Fruit fly (Drosophila melanogaster) whole organism, wandering third instar larva: ENCODE data around the gene CG11629.

Experiments used
- Abd-B ChIP-seq: fragments of >200 bp; optimal IDR thresholded peaks from 2 replicates; lab custom pipeline; 2017; ENCODE audit warnings: missing biosample characterization, missing genetic modification characterization
- CrebA ChIP-seq: fragments of 200-800 bp; sonication (Bioruptor generic); optimal IDR thresholded peaks from 2 replicates; lab custom pipeline; 2016; ENCODE audit warnings: missing biosample characterization, mild to moderate bottlenecking, missing genetic modification characterization, borderline replicate concordance
- Dfd ChIP-seq: fragments of >200 bp; optimal IDR thresholded peaks from 2 replicates; lab custom pipeline; 2017; ENCODE audit warnings: missing biosample characterization, missing genetic modification characterization
- Dif ChIP-seq: fragments of 200-275, 200-300 bp; sonication (Bioruptor generic); optimal IDR thresholded peaks from 2 replicates; lab custom pipeline; 2018; ENCODE audit warnings: missing biosample characterization, missing genetic modification characterization; ENCODE audit not compliant: partially characterized antibody
- HLH106 ChIP-seq: fragments of 200-800 bp; optimal IDR thresholded peaks from 3 replicates; lab custom pipeline; 2019; ENCODE audit warnings: missing biosample characterization, mild to moderate bottlenecking, missing genetic modification characterization, moderate library complexity
- Hnf4 ChIP-seq: fragments of 200-800 bp; sonication (Bioruptor generic); optimal IDR thresholded peaks from 2 replicates; lab custom pipeline; 2016; ENCODE audit warnings: missing biosample characterization, mild to moderate bottlenecking, missing genetic modification characterization
- Hr78 ChIP-seq: fragments of >200 bp; optimal IDR thresholded peaks from 2 replicates; lab custom pipeline; 2017; ENCODE audit warnings: missing biosample characterization, missing genetic modification characterization
- Hr83 ChIP-seq: fragments of 200-300 bp; sonication (Bioruptor generic); optimal IDR thresholded peaks from 2 replicates; lab custom pipeline; 2016; ENCODE audit warnings: missing biosample characterization, mild to moderate bottlenecking, missing genetic modification characterization, moderate library complexity; ENCODE audit not compliant: poor library complexity, severe bottlenecking
- Jra ChIP-seq: sonication (Bioruptor generic); optimal IDR thresholded peaks from 2 replicates; lab custom pipeline; 2016; ENCODE audit warnings: missing biosample characterization, missing genetic modification characterization
- Mio ChIP-seq: sonication (Bioruptor generic); optimal IDR thresholded peaks from 2 replicates; lab custom pipeline; 2016; ENCODE audit warnings: missing biosample characterization, missing genetic modification characterization
- N ChIP-seq: fragments of >200 bp; optimal IDR thresholded peaks from 2 replicates; lab custom pipeline; 2018; ENCODE audit warnings: missing biosample characterization, missing external identifiers, missing genetic modification characterization
- OdsH ChIP-seq: fragments of 200-800 bp; sonication (Bioruptor generic); optimal IDR thresholded peaks from 2 replicates; lab custom pipeline; 2016; ENCODE audit warnings: missing biosample characterization, mild to moderate bottlenecking, missing genetic modification characterization
- br ChIP-seq: fragments of 200-800 bp; sonication (Bioruptor generic); optimal IDR thresholded peaks from 2 replicates; lab custom pipeline; 2016; ENCODE audit warnings: missing biosample characterization, missing genetic modification characterization
- dl ChIP-seq, 2 experiments: fragments of 175-275, 200-275 bp in 1 of 2; fragments of 200-275 bp in 1 of 2; sonication (Bioruptor generic); optimal IDR thresholded peaks; lab custom pipeline; 2018; ENCODE audit warnings: mild to moderate bottlenecking in 2 of 2, missing biosample characterization in 2 of 2, missing genetic modification characterization in 2 of 2, moderate library complexity in 2 of 2; ENCODE audit not compliant: partially characterized antibody in 2 of 2, insufficient read depth in 1 of 2
- dmrt93B ChIP-seq: fragments of 200-800 bp; sonication (Bioruptor generic); optimal IDR thresholded peaks from 2 replicates; lab custom pipeline; 2018; ENCODE audit warnings: missing biosample characterization, mild to moderate bottlenecking, missing genetic modification characterization
- dsf ChIP-seq: sonication (Bioruptor generic); optimal IDR thresholded peaks from 2 replicates; lab custom pipeline; 2016; ENCODE audit warnings: missing biosample characterization, missing genetic modification characterization, borderline replicate concordance
- ey ChIP-seq: fragments of 200-800 bp; sonication (Bioruptor generic); optimal IDR thresholded peaks from 2 replicates; lab custom pipeline; 2016; ENCODE audit warnings: missing biosample characterization, missing genetic modification characterization
- foxo ChIP-seq, 2 experiments: fragments of 200-800 bp; sonication (Bioruptor generic); optimal IDR thresholded peaks; 2 replicates in 1 of 2; 3 replicates in 1 of 2; lab custom pipeline; 2016 to 2017; ENCODE audit warnings: missing biosample characterization in 2 of 2, missing genetic modification characterization in 2 of 2
- fru ChIP-seq: fragments of 200-800 bp; sonication (Bioruptor generic); optimal IDR thresholded peaks from 3 replicates; lab custom pipeline; 2016; ENCODE audit warnings: missing biosample characterization, mild to moderate bottlenecking, missing genetic modification characterization
- h ChIP-seq: fragments of 200-800 bp; sonication (Bioruptor generic); optimal IDR thresholded peaks from 3 replicates; lab custom pipeline; 2016; ENCODE audit warnings: missing biosample characterization, mild to moderate bottlenecking, missing genetic modification characterization
- jim ChIP-seq: fragments of 175-275, 200-325 bp; sonication (Bioruptor generic); optimal IDR thresholded peaks from 2 replicates; lab custom pipeline; 2016; ENCODE audit warnings: missing biosample characterization, mild to moderate bottlenecking, missing genetic modification characterization
- lola ChIP-seq: fragments of >200 bp; optimal IDR thresholded peaks from 2 replicates; lab custom pipeline; 2017; ENCODE audit warnings: missing biosample characterization, missing genetic modification characterization
- pan ChIP-seq: fragments of >200 bp; optimal IDR thresholded peaks from 2 replicates; lab custom pipeline; 2017
- psq ChIP-seq: fragments of 200-800 bp; sonication (Bioruptor generic); optimal IDR thresholded peaks from 3 replicates; lab custom pipeline; 2017; ENCODE audit warnings: missing biosample characterization, mild to moderate bottlenecking, missing genetic modification characterization, moderate library complexity
- rgr ChIP-seq: fragments of 200-800 bp; sonication (Bioruptor generic); optimal IDR thresholded peaks from 3 replicates; lab custom pipeline; 2016; ENCODE audit warnings: missing biosample characterization, mild to moderate bottlenecking, missing genetic modification characterization
- sage ChIP-seq: fragments of 200-800 bp; sonication (Bioruptor generic); optimal IDR thresholded peaks from 2 replicates; lab custom pipeline; 2016; ENCODE audit warnings: missing biosample characterization, mild to moderate bottlenecking, missing genetic modification characterization
- tai ChIP-seq: sonication (Bioruptor generic); optimal IDR thresholded peaks from 2 replicates; lab custom pipeline; 2016; ENCODE audit warnings: missing biosample characterization, missing genetic modification characterization
- usp ChIP-seq: fragments of >200 bp; optimal IDR thresholded peaks from 2 replicates; lab custom pipeline; 2017; ENCODE audit warnings: missing biosample characterization, missing genetic modification characterization
- woc ChIP-seq: sonication (Bioruptor generic); optimal IDR thresholded peaks from 2 replicates; lab custom pipeline; 2016; ENCODE audit warnings: missing biosample characterization, mild to moderate bottlenecking, missing genetic modification characterization

The CG11629 gene

DNA sequence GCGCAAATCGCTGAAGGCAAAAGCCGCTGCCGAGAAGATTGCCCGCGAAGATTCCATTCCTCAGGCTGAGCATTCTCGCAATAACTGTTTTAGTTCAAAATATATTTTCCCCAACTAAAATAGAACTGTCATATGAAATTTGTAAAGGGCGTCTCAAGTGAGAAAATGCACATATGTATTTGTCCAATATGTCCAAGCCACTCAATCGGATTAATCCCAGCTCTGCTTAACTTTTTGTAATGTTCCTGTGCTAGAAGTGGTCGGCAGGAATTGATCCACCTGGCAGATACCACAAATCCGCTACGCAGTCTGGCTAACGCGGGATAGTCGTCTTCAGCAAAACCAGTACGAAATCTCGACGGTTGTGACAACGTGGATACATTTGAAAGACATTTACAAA is at the start of gene CG11629:
TSS of gene CG11629 (minus strand) at position 101 of the 400 bp plus-strand sequence.
- TF ChIP-seq tai (GFP tag; lab: Kevin White, UChicago) (no peak), OdsH (GFP tag; lab: Kevin White, UChicago) (no peak), Dif (GFP tag; lab: Kevin White, UChicago) (no peak), pan (lab: Kevin White, UChicago) (no peak)

DNA sequence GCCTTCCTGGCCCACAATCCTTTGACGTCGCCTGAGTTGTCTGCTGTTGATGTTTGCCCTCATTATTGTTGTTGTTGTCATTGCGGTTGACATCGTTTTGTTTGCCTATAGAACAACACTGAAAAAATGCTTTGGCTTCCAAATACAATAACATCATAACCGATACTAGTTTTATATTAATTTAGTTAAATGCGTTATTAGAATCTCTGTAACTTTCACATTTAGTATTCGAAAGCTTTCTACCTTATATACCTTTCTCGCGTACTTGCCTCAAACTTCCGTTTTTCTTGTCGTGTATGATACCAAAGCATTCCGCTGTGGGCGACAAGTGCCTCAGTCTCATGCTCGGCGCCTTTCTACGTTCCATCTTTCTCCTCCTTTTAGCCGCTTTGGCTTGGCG is 35.4 kb upstream of the CG11629 start:
- TF ChIP-seq Dfd (GFP tag; lab: Kevin White, UChicago) (no peak), HLH106 (tag; lab: Kevin White, UChicago) (peak; percentile 23), h (GFP tag; lab: Kevin White, UChicago) (peak; percentile 26), ey (peak; percentile 16), rgr (GFP tag; lab: Kevin White, UChicago) (no peak), fru (peak; percentile 13), Hr83 (GFP tag; lab: Kevin White, UChicago) (no peak), foxo (GFP tag; optimal IDR thresholded peaks at IDR 0.05; lab: Kevin White, UChicago) (peak in 1 of 2 experiments; percentile 23)

DNA sequence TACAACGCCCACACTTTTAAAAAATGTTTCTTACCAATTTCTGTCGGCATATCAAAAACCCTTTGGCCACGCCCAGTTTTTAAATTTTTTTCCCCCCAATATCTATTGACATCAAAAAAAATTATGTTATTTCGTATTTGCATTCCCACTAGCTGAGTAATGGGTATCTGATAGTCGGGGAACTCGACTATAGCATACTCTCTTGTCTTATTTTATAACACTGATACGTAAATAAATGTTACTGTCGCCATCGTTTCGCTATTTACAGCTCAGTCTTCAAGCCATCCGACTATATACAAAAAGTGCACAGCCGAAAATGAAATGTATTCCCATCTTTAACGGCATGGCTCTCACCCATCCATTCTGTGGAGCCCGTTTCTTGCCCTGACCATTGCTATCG is 25.2 kb upstream of the CG11629 start:
- no peak for TF ChIP-seq CrebA (GFP tag; lab: Kevin White, UChicago)

DNA sequence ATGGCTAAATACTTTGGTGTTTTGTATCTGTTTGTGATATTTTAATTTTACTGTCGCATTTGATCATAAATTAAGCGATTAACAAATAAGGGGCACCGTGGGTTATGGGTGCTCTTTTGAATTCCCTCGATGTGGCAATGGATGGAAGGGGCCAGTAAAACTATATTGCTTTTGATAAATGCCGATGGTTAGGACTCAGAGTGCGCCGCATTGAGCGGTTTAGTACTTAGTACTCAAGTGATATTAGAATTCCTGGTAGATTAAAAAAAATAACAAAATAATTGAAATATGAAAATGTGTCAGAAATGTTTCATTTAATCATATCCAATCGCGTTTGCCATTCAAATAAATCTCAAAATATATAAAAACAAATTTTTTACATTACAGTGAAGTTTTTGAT is 17.9 kb upstream of the CG11629 start, which contains the start of gene CG11634:
TSS of gene CG11634 (plus strand) at position 301 of the 400 bp plus-strand sequence.
- TF ChIP-seq foxo (GFP tag; optimal IDR thresholded peaks at IDR 0.05; lab: Kevin White, UChicago): no peak
- TF ChIP-seq h (GFP tag; lab: Kevin White, UChicago): no peak
- no peak for TF ChIP-seq woc (GFP tag; lab: Kevin White, UChicago)
- no peak for TF ChIP-seq pan (lab: Kevin White, UChicago)
- TF ChIP-seq Abd-B (GFP tag; lab: Kevin White, UChicago): no peak
- no peak for TF ChIP-seq Hnf4 (GFP tag; lab: Kevin White, UChicago)
- no peak for TF ChIP-seq dmrt93B (GFP tag; lab: Kevin White, UChicago)
- TF ChIP-seq, all 38 proteins: peak for 0

DNA sequence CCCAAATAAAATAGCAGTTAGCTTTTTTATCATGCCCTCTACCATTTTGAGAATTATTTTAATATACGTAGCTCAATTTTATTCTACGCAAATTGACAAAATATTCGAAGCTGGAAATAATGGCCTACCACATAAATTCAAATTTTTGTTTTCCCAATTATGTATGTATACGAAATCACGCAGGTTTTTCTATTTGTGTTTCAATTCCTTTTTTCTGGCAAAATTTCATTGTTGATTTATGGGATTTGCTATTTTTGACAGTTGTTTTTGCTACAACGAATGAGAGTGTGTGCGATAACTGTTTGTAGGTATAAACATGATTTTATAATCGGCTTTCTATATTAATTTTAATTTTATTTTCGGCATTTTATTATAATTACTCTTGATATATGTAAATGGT is 17.2 kb upstream of the CG11629 start, which contains the start of gene CG31600:
TSS of gene CG31600 (minus strand) at position 101 of the 400 bp plus-strand sequence.
- TF ChIP-seq jim (GFP tag; lab: Kevin White, UChicago) (no peak), pan (lab: Kevin White, UChicago) (no peak), lola (GFP tag; lab: Kevin White, UChicago) (no peak), Hr78 (GFP tag; lab: Kevin White, UChicago) (no peak), rgr (GFP tag; lab: Kevin White, UChicago) (no peak), N (GFP tag; lab: Kevin White, UChicago) (no peak), h (GFP tag; lab: Kevin White, UChicago) (no peak), dsf (GFP tag; lab: Kevin White, UChicago) (no peak), Hnf4 (GFP tag; lab: Kevin White, UChicago) (no peak), Abd-B (GFP tag; lab: Kevin White, UChicago) (no peak), fru (no peak), dmrt93B (GFP tag; lab: Kevin White, UChicago) (no peak), woc (GFP tag; lab: Kevin White, UChicago) (no peak), br (no peak), psq (GFP tag; lab: Kevin White, UChicago) (no peak), sage (no peak)

DNA sequence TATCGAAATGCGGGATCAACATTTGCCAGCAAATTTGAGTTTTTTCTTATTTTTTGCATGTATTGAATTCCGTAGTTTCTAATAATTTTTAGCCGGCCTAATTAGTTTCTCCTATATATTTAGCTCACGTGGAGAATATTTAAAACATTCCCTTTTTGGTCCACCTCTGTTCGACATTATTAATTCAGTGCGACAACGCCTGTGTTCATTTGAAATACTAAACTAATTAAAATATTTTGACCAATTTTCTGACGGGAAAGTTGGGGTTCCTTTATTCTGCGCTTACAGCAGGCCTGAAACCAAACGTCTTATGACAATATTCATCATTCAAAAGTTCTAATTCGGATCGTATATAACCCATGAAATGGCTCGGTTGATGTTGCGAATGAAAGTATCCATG is 7.9 kb upstream of the CG11629 start, which contains the start of gene CG1428:
TSS of gene CG1428 (plus strand) at position 301 of the 400 bp plus-strand sequence.
- TF ChIP-seq HLH106 (tag; lab: Kevin White, UChicago): no peak
- no peak for TF ChIP-seq usp
- TF ChIP-seq Mio (GFP tag; lab: Kevin White, UChicago): no peak
- TF ChIP-seq tai (GFP tag; lab: Kevin White, UChicago): no peak

DNA sequence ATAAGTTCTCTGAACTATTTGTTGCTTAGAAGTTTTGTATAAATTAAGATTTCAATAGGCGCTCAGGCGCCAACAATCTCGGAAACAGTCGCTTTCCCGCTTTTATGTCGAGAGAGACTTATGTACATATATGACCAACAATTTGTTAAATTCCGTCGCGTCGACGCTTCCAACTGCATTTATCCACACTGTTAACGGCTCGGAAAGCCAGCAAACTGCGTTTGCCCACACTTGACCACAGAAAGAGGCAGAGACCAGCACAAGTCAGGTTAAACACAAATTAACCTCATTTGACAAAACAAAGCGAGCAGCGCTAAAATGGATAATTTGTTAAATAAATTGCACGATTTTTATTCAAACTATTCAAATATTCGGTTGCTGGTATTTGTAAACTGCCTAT is 7.0 kb upstream of the CG11629 start:
- TF ChIP-seq usp: no peak
- TF ChIP-seq jim (GFP tag; lab: Kevin White, UChicago): no peak
- no peak for TF ChIP-seq tai (GFP tag; lab: Kevin White, UChicago)
- no peak for TF ChIP-seq lola (GFP tag; lab: Kevin White, UChicago)
- TF ChIP-seq ey: no peak
- TF ChIP-seq Jra: no peak
- no peak for TF ChIP-seq br
- TF ChIP-seq N (GFP tag; lab: Kevin White, UChicago): no peak
- no peak for TF ChIP-seq Hnf4 (GFP tag; lab: Kevin White, UChicago)
- no peak for TF ChIP-seq h (GFP tag; lab: Kevin White, UChicago)
- TF ChIP-seq HLH106 (tag; lab: Kevin White, UChicago): no peak
- TF ChIP-seq fru: no peak
- TF ChIP-seq dl (GFP tag; optimal IDR thresholded peaks at IDR 0.05; lab: Kevin White, UChicago; ENCODE audit: insufficient read depth in 1 of 2, partially characterized antibody in 2 of 2): no peak
